Fruit fly (Drosophila melanogaster) whole organism, wandering third instar larva: Measurements from ENCODE around the gene Spn.

Source experiments
- Abd-B ChIP-seq: fragments of >200 bp; optimal IDR thresholded peaks from 2 replicates; lab custom pipeline; 2017; ENCODE audit warnings: missing biosample characterization, missing genetic modification characterization
- CG9705 ChIP-seq: fragments of 200-800 bp; sonication (Bioruptor generic); optimal IDR thresholded peaks from 2 replicates; lab custom pipeline; 2018; ENCODE audit warnings: missing biosample characterization, mild to moderate bottlenecking, missing genetic modification characterization
- CrebA ChIP-seq: fragments of 200-800 bp; sonication (Bioruptor generic); optimal IDR thresholded peaks from 2 replicates; lab custom pipeline; 2016; ENCODE audit warnings: missing biosample characterization, mild to moderate bottlenecking, missing genetic modification characterization, borderline replicate concordance
- Dfd ChIP-seq: fragments of >200 bp; optimal IDR thresholded peaks from 2 replicates; lab custom pipeline; 2017; ENCODE audit warnings: missing biosample characterization, missing genetic modification characterization
- Dif ChIP-seq: fragments of 200-275, 200-300 bp; sonication (Bioruptor generic); optimal IDR thresholded peaks from 2 replicates; lab custom pipeline; 2018; ENCODE audit warnings: missing biosample characterization, missing genetic modification characterization; ENCODE audit not compliant: partially characterized antibody
- GATAd ChIP-seq: sonication (Bioruptor generic); optimal IDR thresholded peaks from 2 replicates; lab custom pipeline; 2016; ENCODE audit warnings: missing biosample characterization, missing genetic modification characterization
- HLH106 ChIP-seq: fragments of 200-800 bp; optimal IDR thresholded peaks from 3 replicates; lab custom pipeline; 2019; ENCODE audit warnings: missing biosample characterization, mild to moderate bottlenecking, missing genetic modification characterization, moderate library complexity
- Hnf4 ChIP-seq: fragments of 200-800 bp; sonication (Bioruptor generic); optimal IDR thresholded peaks from 2 replicates; lab custom pipeline; 2016; ENCODE audit warnings: missing biosample characterization, mild to moderate bottlenecking, missing genetic modification characterization
- Hr78 ChIP-seq: fragments of >200 bp; optimal IDR thresholded peaks from 2 replicates; lab custom pipeline; 2017; ENCODE audit warnings: missing biosample characterization, missing genetic modification characterization
- Jra ChIP-seq: sonication (Bioruptor generic); optimal IDR thresholded peaks from 2 replicates; lab custom pipeline; 2016; ENCODE audit warnings: missing biosample characterization, missing genetic modification characterization
- Mio ChIP-seq: sonication (Bioruptor generic); optimal IDR thresholded peaks from 2 replicates; lab custom pipeline; 2016; ENCODE audit warnings: missing biosample characterization, missing genetic modification characterization
- Myc ChIP-seq: fragments of >200 bp; optimal IDR thresholded peaks from 2 replicates; lab custom pipeline; 2017
- N ChIP-seq: fragments of >200 bp; optimal IDR thresholded peaks from 2 replicates; lab custom pipeline; 2018; ENCODE audit warnings: missing biosample characterization, missing external identifiers, missing genetic modification characterization
- OdsH ChIP-seq: fragments of 200-800 bp; sonication (Bioruptor generic); optimal IDR thresholded peaks from 2 replicates; lab custom pipeline; 2016; ENCODE audit warnings: missing biosample characterization, mild to moderate bottlenecking, missing genetic modification characterization
- Rel ChIP-seq, 2 experiments: fragments of 200-800 bp; sonication (Bioruptor generic) in 1 of 2; optimal IDR thresholded peaks; 2 replicates in 1 of 2; 3 replicates in 1 of 2; lab custom pipeline; 2016 to 2019; ENCODE audit warnings: mild to moderate bottlenecking in 2 of 2, missing biosample characterization in 2 of 2, missing genetic modification characterization in 2 of 2, moderate library complexity in 1 of 2
- Sp1 ChIP-seq: fragments of 200-800 bp; sonication (Bioruptor generic); optimal IDR thresholded peaks from 3 replicates; lab custom pipeline; 2019; ENCODE audit warnings: missing biosample characterization, mild to moderate bottlenecking, missing genetic modification characterization, moderate library complexity
- Vsx2 ChIP-seq: fragments of 200-300, 225-300 bp; sonication (Bioruptor generic); optimal IDR thresholded peaks from 2 replicates; lab custom pipeline; 2018; ENCODE audit warnings: missing biosample characterization, missing genetic modification characterization; ENCODE audit not compliant: partially characterized antibody
- br ChIP-seq: fragments of 200-800 bp; sonication (Bioruptor generic); optimal IDR thresholded peaks from 2 replicates; lab custom pipeline; 2016; ENCODE audit warnings: missing biosample characterization, missing genetic modification characterization
- brk ChIP-seq: fragments of 200-800 bp; sonication (Bioruptor generic); optimal IDR thresholded peaks from 2 replicates; lab custom pipeline; 2016; ENCODE audit warnings: missing biosample characterization, mild to moderate bottlenecking, missing genetic modification characterization
- dl ChIP-seq, 2 experiments: fragments of 175-275, 200-275 bp in 1 of 2; fragments of 200-275 bp in 1 of 2; sonication (Bioruptor generic); optimal IDR thresholded peaks; lab custom pipeline; 2018; ENCODE audit warnings: mild to moderate bottlenecking in 2 of 2, missing biosample characterization in 2 of 2, missing genetic modification characterization in 2 of 2, moderate library complexity in 2 of 2; ENCODE audit not compliant: partially characterized antibody in 2 of 2, insufficient read depth in 1 of 2
- dmrt93B ChIP-seq: fragments of 200-800 bp; sonication (Bioruptor generic); optimal IDR thresholded peaks from 2 replicates; lab custom pipeline; 2018; ENCODE audit warnings: missing biosample characterization, mild to moderate bottlenecking, missing genetic modification characterization
- dsf ChIP-seq: sonication (Bioruptor generic); optimal IDR thresholded peaks from 2 replicates; lab custom pipeline; 2016; ENCODE audit warnings: missing biosample characterization, missing genetic modification characterization, borderline replicate concordance
- ey ChIP-seq: fragments of 200-800 bp; sonication (Bioruptor generic); optimal IDR thresholded peaks from 2 replicates; lab custom pipeline; 2016; ENCODE audit warnings: missing biosample characterization, missing genetic modification characterization
- foxo ChIP-seq, 2 experiments: fragments of 200-800 bp; sonication (Bioruptor generic); optimal IDR thresholded peaks; 2 replicates in 1 of 2; 3 replicates in 1 of 2; lab custom pipeline; 2016 to 2017; ENCODE audit warnings: missing biosample characterization in 2 of 2, missing genetic modification characterization in 2 of 2
- fru ChIP-seq: fragments of 200-800 bp; sonication (Bioruptor generic); optimal IDR thresholded peaks from 3 replicates; lab custom pipeline; 2016; ENCODE audit warnings: missing biosample characterization, mild to moderate bottlenecking, missing genetic modification characterization
- h ChIP-seq: fragments of 200-800 bp; sonication (Bioruptor generic); optimal IDR thresholded peaks from 3 replicates; lab custom pipeline; 2016; ENCODE audit warnings: missing biosample characterization, mild to moderate bottlenecking, missing genetic modification characterization
- jim ChIP-seq: fragments of 175-275, 200-325 bp; sonication (Bioruptor generic); optimal IDR thresholded peaks from 2 replicates; lab custom pipeline; 2016; ENCODE audit warnings: missing biosample characterization, mild to moderate bottlenecking, missing genetic modification characterization
- lola ChIP-seq: fragments of >200 bp; optimal IDR thresholded peaks from 2 replicates; lab custom pipeline; 2017; ENCODE audit warnings: missing biosample characterization, missing genetic modification characterization
- pan ChIP-seq: fragments of >200 bp; optimal IDR thresholded peaks from 2 replicates; lab custom pipeline; 2017
- psq ChIP-seq: fragments of 200-800 bp; sonication (Bioruptor generic); optimal IDR thresholded peaks from 3 replicates; lab custom pipeline; 2017; ENCODE audit warnings: missing biosample characterization, mild to moderate bottlenecking, missing genetic modification characterization, moderate library complexity
- rgr ChIP-seq: fragments of 200-800 bp; sonication (Bioruptor generic); optimal IDR thresholded peaks from 3 replicates; lab custom pipeline; 2016; ENCODE audit warnings: missing biosample characterization, mild to moderate bottlenecking, missing genetic modification characterization
- sage ChIP-seq: fragments of 200-800 bp; sonication (Bioruptor generic); optimal IDR thresholded peaks from 2 replicates; lab custom pipeline; 2016; ENCODE audit warnings: missing biosample characterization, mild to moderate bottlenecking, missing genetic modification characterization
- sv ChIP-seq: fragments of 200-800 bp; sonication (Bioruptor generic); optimal IDR thresholded peaks from 3 replicates; lab custom pipeline; 2016; ENCODE audit warnings: missing biosample characterization, missing genetic modification characterization
- tai ChIP-seq: sonication (Bioruptor generic); optimal IDR thresholded peaks from 2 replicates; lab custom pipeline; 2016; ENCODE audit warnings: missing biosample characterization, missing genetic modification characterization
- woc ChIP-seq: sonication (Bioruptor generic); optimal IDR thresholded peaks from 2 replicates; lab custom pipeline; 2016; ENCODE audit warnings: missing biosample characterization, mild to moderate bottlenecking, missing genetic modification characterization

Spn gene

dm6 chr3L:2585794-2586741, 32.0 kb upstream of the Spn start, which contains the start of gene msn:
msn (minus strand) TSS chr3L:2586540.
- TF ChIP-seq br (GFP tag; lab: Kevin White, UChicago) = no peak
- TF ChIP-seq pan = no peak
- TF ChIP-seq GATAd = no peak
- TF ChIP-seq N = peak; percentile 71
- peak; percentile 17 for TF ChIP-seq tai (GFP tag; lab: Kevin White, UChicago)
- no peak for TF ChIP-seq CG9705 (GFP tag; lab: Kevin White, UChicago)
- no peak for TF ChIP-seq foxo (GFP tag; optimal IDR thresholded peaks at IDR 0.05; lab: Kevin White, UChicago)
- TF ChIP-seq ey (GFP tag; lab: Kevin White, UChicago) = no peak
- TF ChIP-seq Abd-B = no peak
- TF ChIP-seq h (GFP tag; lab: Kevin White, UChicago) = peak; percentile 42
- TF ChIP-seq Myc (lab: Kevin White, UChicago) = no peak
- TF ChIP-seq jim (GFP tag; lab: Kevin White, UChicago) = no peak
- peak; percentile 59 for TF ChIP-seq psq (GFP tag; lab: Kevin White, UChicago)
- no peak for TF ChIP-seq dmrt93B (GFP tag; lab: Kevin White, UChicago)
- no peak for TF ChIP-seq OdsH (GFP tag; lab: Kevin White, UChicago)
- TF ChIP-seq rgr (GFP tag; lab: Kevin White, UChicago) = peak; percentile 14
- peak; percentile 76 for TF ChIP-seq Dif (GFP tag; lab: Kevin White, UChicago)
- no peak for TF ChIP-seq Rel (GFP tag; optimal IDR thresholded peaks at IDR 0.05; lab: Kevin White, UChicago)
- peak; percentile 91 for TF ChIP-seq Rel (tag; optimal IDR thresholded peaks at IDR 0.05; lab: Kevin White, UChicago)
- no peak for TF ChIP-seq sage
- TF ChIP-seq dsf = no peak
- no peak for TF ChIP-seq CrebA
- peak; percentile 27 for TF ChIP-seq Jra (GFP tag; lab: Kevin White, UChicago)
- TF ChIP-seq Hnf4 (GFP tag; lab: Kevin White, UChicago) = no peak
- TF ChIP-seq brk (GFP tag; lab: Kevin White, UChicago) = no peak
- TF ChIP-seq Dfd (GFP tag; lab: Kevin White, UChicago) = no peak
- peak; percentile 69 for TF ChIP-seq Sp1 (GFP tag; lab: Kevin White, UChicago)
- peak; percentile 1 for TF ChIP-seq HLH106
- no peak for TF ChIP-seq Mio
- no peak for TF ChIP-seq Vsx2
- TF ChIP-seq sv (GFP tag; lab: Kevin White, UChicago) = no peak
- peak; percentile 3 for TF ChIP-seq woc (GFP tag; lab: Kevin White, UChicago)
- peak; percentile 31 for TF ChIP-seq lola (GFP tag; lab: Kevin White, UChicago)
- TF ChIP-seq dl (GFP tag; optimal IDR thresholded peaks at IDR 0.05; lab: Kevin White, UChicago; ENCODE audit: insufficient read depth in 1 of 2, partially characterized antibody in 2 of 2) = peak; percentile 9 to 81
- no peak for TF ChIP-seq Hr78 (GFP tag; lab: Kevin White, UChicago)

DNA sequence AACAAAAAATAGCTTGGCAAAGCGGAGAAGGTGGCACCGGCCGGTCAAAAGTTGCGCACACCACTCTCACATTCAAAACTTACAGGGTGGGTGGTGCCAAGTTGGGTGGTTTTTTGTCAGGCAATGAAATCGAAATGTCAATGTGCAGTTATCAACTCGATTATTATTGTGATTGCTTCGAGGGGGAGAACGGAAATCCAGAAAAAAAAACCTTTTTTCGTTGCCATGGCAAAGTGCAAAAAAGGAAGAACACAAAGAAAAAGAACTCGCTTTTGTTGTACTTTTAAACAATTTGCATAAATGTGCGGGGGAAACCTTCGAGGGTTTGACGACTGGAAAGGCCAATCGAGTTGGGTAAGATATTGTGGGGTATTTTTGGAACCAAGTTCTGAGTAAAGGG, 30.7 kb upstream of the Spn start:
- TF ChIP-seq Rel (GFP tag; optimal IDR thresholded peaks at IDR 0.05; lab: Kevin White, UChicago) (no peak), Rel (tag; optimal IDR thresholded peaks at IDR 0.05; lab: Kevin White, UChicago) (peak; percentile 74), lola (GFP tag; lab: Kevin White, UChicago) (no peak)

- TF ChIP-seq lola (GFP tag; lab: Kevin White, UChicago) = no peak
- TF ChIP-seq h (GFP tag; lab: Kevin White, UChicago) = peak; percentile 8
- TF ChIP-seq fru (GFP tag; lab: Kevin White, UChicago) = no peak
- no peak for TF ChIP-seq pan
- peak in 1 of 2 experiments; percentile 20 for TF ChIP-seq foxo (GFP tag; optimal IDR thresholded peaks at IDR 0.05; lab: Kevin White, UChicago)
- no peak for TF ChIP-seq dsf
- peak; percentile 41 for TF ChIP-seq ey (GFP tag; lab: Kevin White, UChicago)
- peak; percentile 37 for TF ChIP-seq Hnf4 (GFP tag; lab: Kevin White, UChicago)
- TF ChIP-seq Sp1 (GFP tag; lab: Kevin White, UChicago) = no peak
- TF ChIP-seq OdsH (GFP tag; lab: Kevin White, UChicago) = peak; percentile 44
- no peak for TF ChIP-seq Vsx2
- TF ChIP-seq GATAd = no peak
- peak; percentile 29 for TF ChIP-seq Dfd (GFP tag; lab: Kevin White, UChicago)
- TF ChIP-seq br (GFP tag; lab: Kevin White, UChicago) = peak; percentile 47
- TF ChIP-seq psq (GFP tag; lab: Kevin White, UChicago) = peak; percentile 4
- TF ChIP-seq dmrt93B (GFP tag; lab: Kevin White, UChicago) = no peak
- TF ChIP-seq Rel (GFP tag; optimal IDR thresholded peaks at IDR 0.05; lab: Kevin White, UChicago) = no peak
- TF ChIP-seq Rel (tag; optimal IDR thresholded peaks at IDR 0.05; lab: Kevin White, UChicago) = no peak
- peak; percentile 22 for TF ChIP-seq HLH106
- TF ChIP-seq sv (GFP tag; lab: Kevin White, UChicago) = peak; percentile 61
- peak; percentile 20 for TF ChIP-seq rgr (GFP tag; lab: Kevin White, UChicago)
Measured at dm6 chr3L:2584119-2584805, 30.2 kb upstream of the Spn start.
